Worm (Caenorhabditis elegans) whole organism, L4 larva: ENCODE measurements around the gene K07D4.5.
A peak's percentile ranks its signal among the peaks of the same experiment; 100 is the strongest.

Experiments used
- D1046.2 ChIP-seq: fragments of 200-800 bp; sonication (Bioruptor generic); IDR thresholded peaks from 2 replicates; pipeline ENCODE4 v1.3.6; 2022; ENCODE audit warnings: missing genetic modification characterization, missing compliant biosample characterization
- F49E8.2 ChIP-seq: sonication (generic microtip); optimal IDR thresholded peaks from 2 replicates; lab custom pipeline; 2016; ENCODE audit warnings: missing compliant biosample characterization, mild to moderate bottlenecking, missing genetic modification characterization, borderline replicate concordance
- Y48G9A.11 ChIP-seq: fragments of 200-800 bp; sonication (Bioruptor generic); IDR thresholded peaks from 2 replicates; pipeline ENCODE4 v1.3.6; 2022; ENCODE audit warnings: missing genetic modification reagents, missing genetic modification characterization, missing compliant biosample characterization
- Y75B8A.6 ChIP-seq: fragments of 200-800 bp; sonication (Bioruptor generic); IDR thresholded peaks from 2 replicates; pipeline ENCODE4 v1.3.6; 2022; ENCODE audit warnings: missing genetic modification reagents, missing genetic modification characterization, missing compliant biosample characterization
- ZK546.5 ChIP-seq, 2 experiments: sonication (generic microtip); optimal IDR thresholded peaks; 2 replicates each; lab custom pipeline; 2017; ENCODE audit warnings: missing biosample characterization in 2 of 2, missing genetic modification characterization in 2 of 2
- aly-2 ChIP-seq: sonication (generic microtip); optimal IDR thresholded peaks from 2 replicates; lab custom pipeline; 2018; ENCODE audit warnings: missing biosample characterization, missing genetic modification characterization
- attf-4 ChIP-seq: sonication (generic microtip); optimal IDR thresholded peaks from 3 replicates; lab custom pipeline; 2017; ENCODE audit warnings: missing biosample characterization, missing genetic modification characterization
- ceh-82 ChIP-seq: sonication (generic microtip); optimal IDR thresholded peaks from 2 replicates; lab custom pipeline; 2017; ENCODE audit warnings: missing biosample characterization, missing genetic modification characterization
- ctbp-1 ChIP-seq: fragments of 200-800 bp; sonication (Bioruptor generic); IDR thresholded peaks from 2 replicates; pipeline ENCODE4 v1.3.6; 2022; ENCODE audit warnings: missing genetic modification reagents, missing genetic modification characterization, missing compliant biosample characterization
- daf-8 ChIP-seq: fragments of 200-800 bp; sonication (Bioruptor generic); IDR thresholded peaks from 2 replicates; pipeline ENCODE4 v1.3.6; 2022; ENCODE audit warnings: missing genetic modification characterization, missing compliant biosample characterization
- dmd-8 ChIP-seq: fragments of 200-800 bp; sonication (Bioruptor generic); IDR thresholded peaks from 2 replicates; pipeline ENCODE4 v1.3.6; 2022; ENCODE audit warnings: missing genetic modification characterization, missing compliant biosample characterization
- dmd-9 ChIP-seq: fragments of 200-800 bp; sonication (Bioruptor generic); IDR thresholded peaks from 2 replicates; pipeline ENCODE4 v1.3.6; 2022; ENCODE audit warnings: missing genetic modification reagents, missing genetic modification characterization, missing compliant biosample characterization
- duxl-1 ChIP-seq: sonication (generic microtip); optimal IDR thresholded peaks from 2 replicates; lab custom pipeline; 2016; ENCODE audit warnings: mild to moderate bottlenecking, missing genetic modification characterization, moderate library complexity, missing compliant biosample characterization; ENCODE audit not compliant: poor library complexity
- egl-43 ChIP-seq: fragments of 200-800 bp; sonication (Bioruptor generic); IDR thresholded peaks from 2 replicates; pipeline ENCODE4 v1.3.6; 2022; ENCODE audit warnings: missing genetic modification reagents, missing genetic modification characterization, missing compliant biosample characterization
- fkh-10 ChIP-seq: fragments of 150-350 bp; optimal IDR thresholded peaks from 2 replicates; lab custom pipeline; 2014; ENCODE audit warnings: missing biosample characterization, missing genetic modification reagents, missing genetic modification characterization
- hif-1 ChIP-seq, 2 experiments: sonication (generic microtip); optimal IDR thresholded peaks; 2 replicates each; lab custom pipeline; 2016 to 2017; ENCODE audit warnings: missing compliant biosample characterization in 2 of 2, missing genetic modification characterization in 2 of 2, missing genetic modification reagents in 2 of 2, missing genotype in 2 of 2, mild to moderate bottlenecking in 1 of 2
- hlh-30 ChIP-seq: sonication (generic microtip); optimal IDR thresholded peaks from 2 replicates; lab custom pipeline; 2017; ENCODE audit warnings: antibody characterized with exemption, mild to moderate bottlenecking, missing genetic modification characterization, missing compliant biosample characterization; ENCODE audit not compliant: insufficient read depth
- hmg-1.1 ChIP-seq: fragments of 200-800 bp; sonication (Bioruptor generic); IDR thresholded peaks from 2 replicates; pipeline ENCODE4 v1.3.6; 2022; ENCODE audit warnings: missing genetic modification reagents, missing genetic modification characterization, missing compliant biosample characterization
- jun-1 ChIP-seq: fragments of 150-350 bp; optimal IDR thresholded peaks from 2 replicates; lab custom pipeline; 2014; ENCODE audit warnings: missing biosample characterization, missing genetic modification reagents, missing genetic modification characterization
- lir-3 ChIP-seq: sonication (generic microtip); optimal IDR thresholded peaks from 2 replicates; lab custom pipeline; 2016; ENCODE audit warnings: mild to moderate bottlenecking, missing genetic modification characterization, missing compliant biosample characterization
- madf-9 ChIP-seq: fragments of 200-800 bp; sonication (Bioruptor generic); conservative IDR thresholded peaks from 2 replicates; pipeline ENCODE4 v1.3.6; 2022; ENCODE audit warnings: missing genetic modification reagents, missing genetic modification characterization, missing compliant biosample characterization
- mdt-29 ChIP-seq: fragments of 200-800 bp; sonication (Bioruptor generic); IDR thresholded peaks from 2 replicates; pipeline ENCODE4 v1.3.6; 2022; ENCODE audit warnings: missing genetic modification reagents, missing genetic modification characterization, missing compliant biosample characterization
- nhr-102 ChIP-seq: sonication (generic microtip); optimal IDR thresholded peaks from 2 replicates; lab custom pipeline; 2016; ENCODE audit warnings: mild to moderate bottlenecking, missing genetic modification characterization, moderate library complexity, missing compliant biosample characterization
- nhr-111 ChIP-seq: fragments of 200-800 bp; sonication (Bioruptor generic); optimal IDR thresholded peaks from 2 replicates; lab custom pipeline; 2018; ENCODE audit warnings: mild to moderate bottlenecking, missing genetic modification characterization, missing compliant biosample characterization
- nhr-76 ChIP-seq: fragments of 150-350 bp; optimal IDR thresholded peaks from 2 replicates; lab custom pipeline; 2014; ENCODE audit warnings: missing biosample characterization, missing genetic modification characterization
- nhr-77 ChIP-seq: fragments of 150-350 bp; optimal IDR thresholded peaks from 2 replicates; lab custom pipeline; 2014; ENCODE audit warnings: missing biosample characterization, missing genetic modification characterization
- pha-4 ChIP-seq, 2 experiments: fragments of 150-350 bp in 1 of 2; fragments of 200-800 bp in 1 of 2; sonication (Bioruptor generic) in 1 of 2; IDR thresholded peaks in 1 of 2; optimal IDR thresholded peaks in 1 of 2; 2 replicates each; pipeline versions ENCODE4 v1.3.6 to Lab custom; 2014 to 2022; ENCODE audit warnings: missing genetic modification characterization in 2 of 2, missing genetic modification reagents in 2 of 2, missing biosample characterization in 1 of 2, missing compliant biosample characterization in 1 of 2
- pqm-1 ChIP-seq: sonication (generic microtip); optimal IDR thresholded peaks from 2 replicates; lab custom pipeline; 2017; ENCODE audit warnings: missing biosample characterization, missing genetic modification characterization
- set-16 ChIP-seq: fragments of 200-800 bp; sonication (Bioruptor generic); IDR thresholded peaks from 2 replicates; pipeline ENCODE4 v1.3.6; 2022; ENCODE audit warnings: missing genetic modification reagents, missing genetic modification characterization, missing compliant biosample characterization
- snpc-4 ChIP-seq: fragments of 150-350 bp; optimal IDR thresholded peaks from 2 replicates; lab custom pipeline; 2014; ENCODE audit warnings: missing biosample characterization, missing genetic modification characterization
- tra-1 ChIP-seq: fragments of 200-800 bp; sonication (Bioruptor generic); IDR thresholded peaks from 2 replicates; pipeline ENCODE4 v1.3.6; 2022; ENCODE audit warnings: missing genetic modification reagents, missing genetic modification characterization, missing compliant biosample characterization
- unc-62 ChIP-seq, 3 experiments: fragments of 150-350 bp in 1 of 3; sonication (generic microtip); optimal IDR thresholded peaks in 2 of 3; peaks in 1 of 3; 1 replicate in 1 of 3; 2 replicates in 2 of 3; lab custom pipeline; 2014 to 2017; ENCODE audit warnings: missing biosample characterization in 3 of 3, missing genetic modification characterization in 3 of 3, missing genetic modification reagents in 3 of 3, missing genotype in 1 of 3
- zfp-3 ChIP-seq: fragments of 200-800 bp; sonication (Bioruptor generic); conservative IDR thresholded peaks from 2 replicates; pipeline ENCODE4 v1.3.6; 2022; ENCODE audit warnings: missing genetic modification reagents, missing genetic modification characterization, missing compliant biosample characterization
- zip-2 ChIP-seq: fragments of 150-350 bp; optimal IDR thresholded peaks from 2 replicates; lab custom pipeline; 2014; ENCODE audit warnings: missing biosample characterization, missing genetic modification characterization
- ztf-7 ChIP-seq: fragments of 150-350 bp; optimal IDR thresholded peaks from 2 replicates; lab custom pipeline; 2014; ENCODE audit warnings: missing biosample characterization, missing genetic modification characterization

Gene K07D4.5

DNA sequence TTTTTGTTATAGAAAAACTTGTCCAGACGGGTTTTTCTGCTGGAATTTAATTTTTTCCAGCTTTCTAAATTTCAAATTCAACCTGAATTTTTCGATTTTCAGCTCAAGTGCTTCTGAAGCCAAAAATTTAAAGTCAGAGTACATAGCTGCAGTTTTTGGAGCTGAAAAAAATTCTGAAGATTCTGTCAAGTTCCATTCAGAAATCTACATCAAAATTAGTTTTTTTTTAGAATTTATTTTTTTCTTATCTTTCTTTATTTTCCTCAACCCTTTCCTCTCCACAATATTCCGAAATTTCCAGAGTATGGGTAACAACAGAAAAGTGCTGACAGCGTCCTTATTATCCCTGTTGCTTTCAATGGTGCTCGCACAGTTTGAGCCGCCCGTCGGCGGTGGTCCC, 2.9 kb upstream of the K07D4.5 start, which contains the start of gene K07D4.9:
K07D4.9 (plus strand) TSS at position 301 of the 400 bp plus-strand sequence.
- TF ChIP-seq fkh-10 (GFP tag; lab: Kevin White, UChicago) (no peak), hif-1 (tag; optimal IDR thresholded peaks at IDR 0.05; lab: Kevin White, UChicago) (no peak), ztf-7 (no peak), hlh-30 (tag; lab: Kevin White, UChicago) (no peak), ctbp-1 (GFP tag; lab: Robert Waterston, UW) (no peak)

DNA sequence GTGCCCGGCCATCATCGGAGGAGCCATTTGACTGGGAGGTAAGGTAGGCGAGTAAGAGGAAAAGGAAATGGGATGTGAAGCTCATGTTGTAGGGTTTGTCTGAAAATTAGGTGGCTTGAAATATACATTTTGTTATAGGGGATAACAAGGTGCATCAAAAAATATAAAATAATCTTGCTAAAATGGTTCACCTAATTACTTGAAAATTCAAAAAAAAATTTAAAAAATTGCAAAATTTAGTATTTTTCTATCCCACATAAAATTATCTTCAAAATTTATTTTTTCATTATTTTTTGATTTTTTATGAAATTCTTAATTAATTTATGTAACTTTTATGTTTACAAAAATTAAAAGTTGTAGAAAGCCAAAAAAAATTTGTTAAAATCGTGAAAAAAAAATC, 6.7 kb downstream of the K07D4.5 start, which contains the start of gene K07D4.6:
K07D4.6 (minus strand) TSS at position 101 of the 400 bp plus-strand sequence.
- TF ChIP-seq lir-3 (no peak), zfp-3 (GFP tag; lab: Robert Waterston, UW) (no peak), pqm-1 (tag; lab: Kevin White, UChicago) (no peak), snpc-4 (no peak), hmg-1.1 (GFP tag; lab: Robert Waterston, UW) (no peak), dmd-9 (GFP tag; lab: Robert Waterston, UW) (no peak), tra-1 (no peak)

DNA sequence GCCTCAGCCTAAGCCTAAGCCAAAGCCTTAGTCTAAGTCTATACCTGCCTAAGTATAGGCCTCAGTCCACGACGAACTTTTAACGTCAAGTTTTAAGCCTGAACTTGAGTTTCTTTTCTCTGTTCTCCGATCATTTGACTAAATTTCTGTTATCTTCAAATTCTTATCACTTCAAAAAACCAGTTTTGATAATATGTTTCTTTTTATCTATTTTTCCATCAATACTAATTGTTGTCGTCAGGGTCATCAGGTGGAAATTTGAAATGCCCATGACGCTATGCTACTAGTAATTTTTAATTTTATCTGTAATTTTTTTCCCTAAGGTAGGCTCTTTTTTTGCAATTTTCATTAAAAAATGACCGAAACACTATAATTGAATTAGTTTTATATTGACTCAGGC, 13.8 kb downstream of the K07D4.5 start:
- TF ChIP-seq pqm-1 (tag; lab: Kevin White, UChicago) (peak; percentile 7), attf-4 (tag; lab: Kevin White, UChicago) (no peak)

DNA sequence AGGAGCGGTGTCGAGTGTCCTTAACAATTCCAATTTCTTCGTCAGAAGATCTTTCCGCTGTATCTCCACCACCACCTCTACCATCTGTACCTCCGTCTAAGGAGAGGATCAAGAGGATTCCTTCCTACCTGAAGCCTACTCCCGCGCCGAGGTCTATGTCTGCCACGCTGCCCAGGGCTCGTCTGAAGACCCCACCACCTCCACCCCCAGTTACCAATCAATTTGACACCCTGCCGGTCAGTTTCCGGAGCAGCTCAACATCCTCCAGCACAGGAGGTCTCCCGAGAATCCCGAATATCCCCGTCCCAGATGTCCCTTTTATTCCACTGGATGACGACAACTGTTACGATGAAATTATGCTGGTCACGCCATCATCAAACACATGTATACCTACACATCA, 17.4 kb downstream of the K07D4.5 start:
- TF ChIP-seq set-16 (GFP tag; lab: Robert Waterston, UW) (peak; percentile 79), mdt-29 (no peak), nhr-111 (GFP tag; lab: Kevin White, UChicago) (no peak), unc-62 (GFP tag; optimal IDR thresholded peaks at IDR 0.05 in 1 of 2; lab: Kevin White, UChicago) (peak in 1 of 2 experiments; percentile 44), unc-62 (tag; optimal IDR thresholded peaks at IDR 0.05; lab: Kevin White, UChicago) (no peak)

DNA sequence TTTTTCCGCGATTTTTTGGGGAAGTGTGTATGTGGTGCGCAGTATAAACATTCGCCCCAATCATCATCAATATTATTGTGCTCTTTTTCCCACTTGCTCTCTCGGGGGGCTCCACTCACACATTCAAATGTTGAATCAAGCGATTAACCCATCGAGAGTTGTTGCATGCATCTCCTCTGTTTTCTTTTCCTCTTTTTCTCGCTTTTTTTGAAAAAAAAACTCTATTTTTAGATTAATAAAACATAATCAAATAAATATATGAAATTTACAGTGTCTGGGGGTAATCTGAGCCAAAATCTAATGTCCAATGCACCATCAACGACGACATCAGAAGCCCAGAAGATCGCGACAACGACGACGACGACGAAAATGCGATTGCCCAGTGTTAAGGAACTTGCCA, 20.7 kb downstream of the K07D4.5 start, which contains the start of gene ephx-1:
ephx-1 (plus strand) TSS at position 301 of the 400 bp plus-strand sequence.
- no peak for TF ChIP-seq madf-9 (GFP tag; lab: Robert Waterston, UW)
- 0 out of 2 replicates have a peak, but pooled peaks have one; percentile 2 for TF ChIP-seq dmd-8 (GFP tag; lab: Robert Waterston, UW)
- TF ChIP-seq, all 104 proteins: peak for 1

DNA sequence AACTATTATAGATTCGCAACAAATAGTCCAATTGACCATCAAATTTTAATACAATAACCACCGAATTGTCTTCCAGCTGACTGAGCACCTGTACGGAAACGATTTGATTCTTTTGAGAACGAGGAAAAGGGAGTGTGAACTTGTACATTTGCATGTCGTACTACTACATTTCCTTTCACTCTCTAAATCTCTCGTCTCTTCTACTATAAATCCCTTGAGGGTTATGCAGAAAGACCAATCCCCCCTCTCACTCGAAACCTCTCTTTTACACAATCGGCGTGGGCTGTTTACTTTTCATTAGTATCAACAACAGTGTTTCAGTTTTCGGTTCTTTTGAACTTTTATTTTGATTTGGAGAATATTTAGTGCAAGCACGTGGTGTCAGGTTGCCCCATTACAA, 23.2 kb downstream of the K07D4.5 start:
- TF ChIP-seq dmd-9 (GFP tag; lab: Robert Waterston, UW) (no peak), nhr-76 (tag; lab: Kevin White, UChicago) (no peak), aly-2 (tag; lab: Kevin White, UChicago) (no peak), unc-62 (GFP tag; optimal IDR thresholded peaks at IDR 0.05 in 1 of 2; lab: Kevin White, UChicago) (peak in 1 of 2 experiments; percentile 46), unc-62 (tag; optimal IDR thresholded peaks at IDR 0.05; lab: Kevin White, UChicago) (no peak)
- TF ChIP-seq, all 104 proteins: peak for 1

DNA sequence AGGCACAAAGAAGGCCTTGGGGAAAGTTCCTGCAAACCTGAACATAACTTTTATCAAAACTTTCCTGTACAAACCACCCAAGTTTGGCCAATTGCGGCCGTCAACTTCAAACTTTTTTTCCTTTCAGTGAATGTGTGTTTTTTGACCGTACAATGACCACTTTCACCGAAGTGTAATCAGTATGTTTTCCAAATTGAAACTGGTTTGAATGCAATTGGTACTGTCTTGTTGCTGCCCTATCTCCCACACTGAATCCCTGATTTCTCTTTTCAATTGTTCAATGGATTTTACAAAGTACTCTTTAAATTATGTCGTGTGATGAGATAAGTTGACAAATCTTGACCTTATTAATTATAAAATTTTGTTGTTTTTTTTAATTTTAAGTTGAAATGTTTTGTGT, 24.9 kb downstream of the K07D4.5 start:
- TF ChIP-seq zip-2, result no peak
- no peak for TF ChIP-seq set-16 (GFP tag; lab: Robert Waterston, UW)
- TF ChIP-seq F49E8.2, result no peak
- TF ChIP-seq, all 104 proteins: peak for 0

DNA sequence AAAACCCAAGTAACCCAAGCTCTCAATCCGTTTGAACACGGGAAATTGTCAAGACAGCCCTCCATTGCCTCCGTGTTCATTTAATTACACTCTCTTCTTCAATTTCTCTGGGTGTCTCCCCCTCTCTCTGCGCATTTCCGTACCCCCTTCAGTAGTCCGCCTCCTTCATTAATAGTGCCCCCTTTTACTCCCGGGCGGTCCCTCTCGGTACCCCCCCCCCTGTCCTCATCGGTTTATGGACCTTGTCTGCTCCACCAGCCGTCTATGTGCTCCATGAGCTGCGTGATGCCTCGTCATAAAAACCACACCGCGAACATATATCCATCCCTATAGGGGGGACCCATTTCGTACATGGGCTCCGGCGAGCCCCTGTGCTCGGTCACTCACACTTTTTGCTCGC, 25.8 kb downstream of the K07D4.5 start:
- no peak for TF ChIP-seq nhr-77 (tag; lab: Kevin White, UChicago)
- peak in 1 of 2 experiments; percentile 32 for TF ChIP-seq unc-62 (GFP tag; optimal IDR thresholded peaks at IDR 0.05 in 1 of 2; lab: Kevin White, UChicago)
- no peak for TF ChIP-seq unc-62 (tag; optimal IDR thresholded peaks at IDR 0.05; lab: Kevin White, UChicago)
- TF ChIP-seq egl-43 (GFP tag; lab: Robert Waterston, UW), result no peak
- no peak for TF ChIP-seq Y48G9A.11 (GFP tag; lab: Robert Waterston, UW)
- TF ChIP-seq nhr-102, result no peak
- TF ChIP-seq D1046.2 (GFP tag; lab: Robert Waterston, UW), result no peak
- no peak for TF ChIP-seq Y75B8A.6 (GFP tag; lab: Robert Waterston, UW)
- TF ChIP-seq daf-8 (GFP tag; lab: Robert Waterston, UW), result no peak
- no peak for TF ChIP-seq ceh-82 (tag; lab: Kevin White, UChicago)
- TF ChIP-seq pha-4 (GFP tag; IDR thresholded peaks at IDR 0.05; lab: Robert Waterston, UW), result no peak
- TF ChIP-seq pha-4 (tag; optimal IDR thresholded peaks at IDR 0.05; lab: Kevin White, UChicago), result no peak
- 0 out of 2 replicates have a peak, but pooled peaks have one; percentile 24 for TF ChIP-seq hmg-1.1 (GFP tag; lab: Robert Waterston, UW)
- no peak for TF ChIP-seq duxl-1 (tag; lab: Kevin White, UChicago)
- TF ChIP-seq ZK546.5 (tag; optimal IDR thresholded peaks at IDR 0.05; lab: Kevin White, UChicago), result no peak
- TF ChIP-seq set-16 (GFP tag; lab: Robert Waterston, UW), result peak; percentile 76
- TF ChIP-seq jun-1, result no peak
- TF ChIP-seq snpc-4, result no peak
